Fruit fly (Drosophila melanogaster) whole organism, prepupa: Measurements from ENCODE around the gene Rb97D.

ENCODE experiments used
- Blimp-1 ChIP-seq: fragments of 200-800 bp; sonication (Bioruptor generic); optimal IDR thresholded peaks from 3 replicates; lab custom pipeline; 2017; ENCODE audit warnings: missing biosample characterization, missing genetic modification characterization, mild to moderate bottlenecking, moderate library complexity, missing genetic modification reagents
- CG10631 ChIP-seq: fragments of 200-800 bp; sonication (Bioruptor generic); optimal IDR thresholded peaks from 2 replicates; lab custom pipeline; 2016; ENCODE audit warnings: missing biosample characterization, missing genetic modification characterization
- CG10669 ChIP-seq: fragments of 200-800 bp; sonication (Bioruptor generic); optimal IDR thresholded peaks from 3 replicates; lab custom pipeline; 2018; ENCODE audit warnings: missing biosample characterization, mild to moderate bottlenecking, missing genetic modification characterization, moderate library complexity
- CG11294 ChIP-seq: fragments of 200-800 bp; sonication (Bioruptor generic); IDR thresholded peaks from 2 replicates; pipeline ENCODE4 v1.3.6; 2022; ENCODE audit warnings: missing biosample characterization, missing genetic modification characterization
- CG11762 ChIP-seq: fragments of 200-800 bp; sonication (Bioruptor generic); optimal IDR thresholded peaks from 3 replicates; lab custom pipeline; 2016; ENCODE audit warnings: missing biosample characterization, missing genetic modification characterization; ENCODE audit not compliant: insufficient read depth
- CG15336 ChIP-seq: fragments of 200-800 bp; sonication (Bioruptor generic); IDR thresholded peaks from 2 replicates; pipeline ENCODE4 v1.3.6; 2022; ENCODE audit warnings: missing biosample characterization, missing genetic modification characterization
- CG1621 ChIP-seq: fragments of 200-800 bp; sonication (Bioruptor generic); optimal IDR thresholded peaks from 3 replicates; lab custom pipeline; 2018; ENCODE audit warnings: missing biosample characterization, mild to moderate bottlenecking, missing genetic modification characterization
- CG31627 ChIP-seq: fragments of 200-800 bp; sonication (Bioruptor generic); optimal IDR thresholded peaks from 3 replicates; lab custom pipeline; 2016; ENCODE audit warnings: missing biosample characterization, missing genetic modification characterization
- CG32006 ChIP-seq: fragments of 200-800 bp; sonication (Bioruptor generic); optimal IDR thresholded peaks from 3 replicates; lab custom pipeline; 2017; ENCODE audit warnings: missing biosample characterization, mild to moderate bottlenecking, missing genetic modification characterization
- CG34406 ChIP-seq: fragments of 200-800 bp; sonication (Bioruptor generic); optimal IDR thresholded peaks from 3 replicates; lab custom pipeline; 2016; ENCODE audit warnings: missing biosample characterization, missing genetic modification characterization
- CG3919 ChIP-seq: fragments of 200-800 bp; sonication (Bioruptor generic); optimal IDR thresholded peaks from 3 replicates; lab custom pipeline; 2016; ENCODE audit warnings: missing biosample characterization, missing genetic modification characterization
- CG4318 ChIP-seq: fragments of 200-800 bp; sonication (Bioruptor generic); optimal IDR thresholded peaks from 3 replicates; lab custom pipeline; 2017; ENCODE audit warnings: missing biosample characterization, mild to moderate bottlenecking, missing genetic modification characterization
- CG6163 ChIP-seq: fragments of 200-800 bp; sonication (Bioruptor generic); IDR thresholded peaks from 3 replicates; pipeline ENCODE4 v1.3.6; 2022; ENCODE audit warnings: missing biosample characterization, missing genetic modification characterization
- CG6808 ChIP-seq: fragments of 200-800 bp; sonication (Bioruptor generic); optimal IDR thresholded peaks from 3 replicates; lab custom pipeline; 2017; ENCODE audit warnings: missing biosample characterization, missing genetic modification characterization, mild to moderate bottlenecking, moderate library complexity, missing genetic modification reagents
- CG6854 ChIP-seq: fragments of 200-800 bp; sonication (Bioruptor generic); optimal IDR thresholded peaks from 2 replicates; lab custom pipeline; 2017; ENCODE audit warnings: missing biosample characterization, mild to moderate bottlenecking, missing genetic modification characterization
- CG7368 ChIP-seq: fragments of 200-800 bp; sonication (Bioruptor generic); optimal IDR thresholded peaks from 3 replicates; lab custom pipeline; 2016; ENCODE audit warnings: missing biosample characterization, missing genetic modification characterization
- CG8119 ChIP-seq: fragments of 200-800 bp; sonication (Bioruptor generic); IDR thresholded peaks from 3 replicates; pipeline ENCODE4 v1.3.6; 2022; ENCODE audit warnings: missing biosample characterization, missing genetic modification characterization
- CG8319 ChIP-seq: fragments of 200-800 bp; sonication (Bioruptor generic); optimal IDR thresholded peaks from 3 replicates; lab custom pipeline; 2016; ENCODE audit warnings: missing biosample characterization, missing genetic modification characterization
- CG8632 ChIP-seq: fragments of 200-800 bp; sonication (Bioruptor generic); optimal IDR thresholded peaks from 3 replicates; lab custom pipeline; 2016; ENCODE audit warnings: missing biosample characterization, missing genetic modification characterization
- CG9139 ChIP-seq: fragments of 200-800 bp; sonication (Bioruptor generic); optimal IDR thresholded peaks from 3 replicates; lab custom pipeline; 2017; ENCODE audit warnings: missing biosample characterization, mild to moderate bottlenecking, missing genetic modification characterization
- Eip75B ChIP-seq: fragments of 200-800 bp; sonication (Bioruptor generic); optimal IDR thresholded peaks from 3 replicates; lab custom pipeline; 2016; ENCODE audit warnings: missing biosample characterization, missing genetic modification characterization
- Eip78C ChIP-seq: fragments of 200-800 bp; sonication (Bioruptor generic); peaks from one replicate; lab custom pipeline; 2016; ENCODE audit warnings: missing biosample characterization, missing genetic modification characterization
- Ets96B ChIP-seq: fragments of 200-800 bp; optimal IDR thresholded peaks from 2 replicates; lab custom pipeline; 2019; ENCODE audit warnings: missing biosample characterization, mild to moderate bottlenecking, missing genetic modification characterization, moderate library complexity
- Gug ChIP-seq: fragments of 200-800 bp; sonication (Bioruptor generic); IDR thresholded peaks from 2 replicates; pipeline ENCODE4 v1.3.6; 2022; ENCODE audit warnings: missing biosample characterization, missing genetic modification characterization
- Hr38 ChIP-seq: sonication (Bioruptor generic); optimal IDR thresholded peaks from 2 replicates; lab custom pipeline; 2016; ENCODE audit warnings: missing biosample characterization, missing genetic modification characterization
- Hr4 ChIP-seq: fragments of 200-800 bp; sonication (Bioruptor generic); optimal IDR thresholded peaks from 3 replicates; lab custom pipeline; 2016; ENCODE audit warnings: missing biosample characterization, missing genetic modification characterization
- Lpt ChIP-seq: fragments of 200-800 bp; sonication (Bioruptor generic); optimal IDR thresholded peaks from 3 replicates; lab custom pipeline; 2016; ENCODE audit warnings: missing biosample characterization, missing genetic modification characterization
- Met ChIP-seq: fragments of 200-800 bp; sonication (Bioruptor generic); optimal IDR thresholded peaks from 3 replicates; lab custom pipeline; 2016; ENCODE audit warnings: missing biosample characterization, missing genetic modification characterization
- OdsH ChIP-seq: fragments of 200-800 bp; sonication (Bioruptor generic); optimal IDR thresholded peaks from 3 replicates; lab custom pipeline; 2016; ENCODE audit warnings: missing biosample characterization, missing genetic modification characterization
- Smox ChIP-seq: fragments of 200-800 bp; sonication (Bioruptor generic); optimal IDR thresholded peaks from 3 replicates; lab custom pipeline; 2016; ENCODE audit warnings: missing biosample characterization, missing genetic modification characterization
- Sox15 ChIP-seq: fragments of 200-800 bp; sonication (Bioruptor generic); optimal IDR thresholded peaks from 3 replicates; lab custom pipeline; 2016; ENCODE audit warnings: missing biosample characterization, missing genetic modification characterization
- achi ChIP-seq: fragments of 200-800 bp; sonication (Bioruptor generic); optimal IDR thresholded peaks from 3 replicates; lab custom pipeline; 2016; ENCODE audit warnings: missing biosample characterization, missing genetic modification characterization
- acj6 ChIP-seq: fragments of 200-800 bp; sonication (Bioruptor generic); optimal IDR thresholded peaks from 3 replicates; lab custom pipeline; 2016; ENCODE audit warnings: missing biosample characterization, missing genetic modification characterization
- cyc ChIP-seq: fragments of 200-800 bp; sonication (Bioruptor generic); optimal IDR thresholded peaks from 3 replicates; lab custom pipeline; 2016; ENCODE audit warnings: missing biosample characterization, missing genetic modification characterization
- eg ChIP-seq: fragments of 200-800 bp; sonication (Bioruptor generic); IDR thresholded peaks from 3 replicates; pipeline ENCODE4 v1.3.6; 2022; ENCODE audit warnings: missing biosample characterization, missing genetic modification characterization
- esn ChIP-seq: fragments of 200-800 bp; sonication (Bioruptor generic); optimal IDR thresholded peaks from 2 replicates; lab custom pipeline; 2016; ENCODE audit warnings: missing biosample characterization, mild to moderate bottlenecking, missing genetic modification characterization, moderate library complexity
- fd59A ChIP-seq: fragments of 200-800 bp; sonication (Bioruptor generic); optimal IDR thresholded peaks from 2 replicates; lab custom pipeline; 2017; ENCODE audit warnings: missing biosample characterization, mild to moderate bottlenecking, missing genetic modification characterization, missing genetic modification reagents
- fd85E ChIP-seq: fragments of 200-800 bp; sonication (Bioruptor generic); optimal IDR thresholded peaks from 3 replicates; lab custom pipeline; 2016; ENCODE audit warnings: missing biosample characterization, missing genetic modification characterization
- lz ChIP-seq: fragments of 200-800 bp; sonication (Bioruptor generic); optimal IDR thresholded peaks from 3 replicates; lab custom pipeline; 2016; ENCODE audit warnings: missing biosample characterization, missing genetic modification characterization
- net ChIP-seq: fragments of 200-800 bp; sonication (Bioruptor generic); optimal IDR thresholded peaks from 3 replicates; lab custom pipeline; 2016; ENCODE audit warnings: missing biosample characterization, missing genetic modification characterization
- pdm3 ChIP-seq: fragments of 200-800 bp; sonication (Bioruptor generic); optimal IDR thresholded peaks from 3 replicates; lab custom pipeline; 2016; ENCODE audit warnings: missing biosample characterization, missing genetic modification characterization
- salr ChIP-seq, 2 experiments: fragments of 200-800 bp; sonication (Bioruptor generic); optimal IDR thresholded peaks; 3 replicates each; lab custom pipeline; 2016 to 2018; ENCODE audit warnings: missing biosample characterization in 2 of 2, missing genetic modification characterization in 2 of 2, mild to moderate bottlenecking in 1 of 2
- spab ChIP-seq: fragments of 200-800 bp; sonication (Bioruptor generic); optimal IDR thresholded peaks from 2 replicates; lab custom pipeline; 2017; ENCODE audit warnings: missing biosample characterization, mild to moderate bottlenecking, missing genetic modification characterization, missing genetic modification reagents
- ss ChIP-seq, 2 experiments: fragments of 200-800 bp; sonication (Bioruptor generic); optimal IDR thresholded peaks; 2 replicates in 1 of 2; 3 replicates in 1 of 2; lab custom pipeline; 2017 to 2018; ENCODE audit warnings: mild to moderate bottlenecking in 2 of 2, missing biosample characterization in 2 of 2, missing genetic modification characterization in 2 of 2, moderate library complexity in 1 of 2
- svp ChIP-seq: fragments of 200-800 bp; sonication (Bioruptor generic); peaks from one replicate; lab custom pipeline; 2016; ENCODE audit warnings: missing biosample characterization, missing genetic modification characterization

The Rb97D gene

dm6 chr3R:26853699-26854098, 21.8 kb downstream of the Rb97D start (continued):
- TF ChIP-seq CG15336 (GFP tag; lab: Robert Waterston, UW) (peak; percentile 39; the same call in 1 of the 2 replicates), net (GFP tag; lab: Kevin White, UChicago) (peak; percentile 26), Hr38 (GFP tag; lab: Kevin White, UChicago) (no peak), Ets96B (tag; lab: Kevin White, UChicago) (no peak), CG34406 (no peak), CG10631 (peak; percentile 29), CG31627 (GFP tag; lab: Kevin White, UChicago) (peak; percentile 9), CG11762 (GFP tag; lab: Kevin White, UChicago) (no peak), fd59A (GFP tag; lab: Kevin White, UChicago) (no peak), OdsH (GFP tag; lab: Kevin White, UChicago) (no peak), Blimp-1 (no peak), eg (GFP tag; lab: Robert Waterston, UW) (peak; percentile 44; the same call in 1 of the 3 replicates), CG1621 (tag; lab: Kevin White, UChicago) (no peak), CG8632 (GFP tag; lab: Kevin White, UChicago) (no peak), CG10669 (peak; percentile 12), acj6 (GFP tag; lab: Kevin White, UChicago) (no peak), CG8319 (GFP tag; lab: Kevin White, UChicago) (no peak), achi (GFP tag; lab: Kevin White, UChicago) (peak; percentile 12), CG6854 (no peak), CG11294 (GFP tag; lab: Robert Waterston, UW) (no peak), lz (GFP tag; lab: Kevin White, UChicago) (peak; percentile 28), pdm3 (GFP tag; lab: Kevin White, UChicago) (peak; percentile 36), Met (peak; percentile 22), svp (GFP tag; lab: Kevin White, UChicago) (peak; percentile 43)
- TF ChIP-seq, all 60 proteins: peak for 25

dm6 chr3R:26846446-26846845, 29.1 kb downstream of the Rb97D start:
- peak; percentile 24 for TF ChIP-seq CG10631
- TF ChIP-seq CG10669, result no peak
- no peak for TF ChIP-seq CG8119
- TF ChIP-seq spab (GFP tag; lab: Kevin White, UChicago), result peak; percentile 3
- no peak for TF ChIP-seq CG8632 (GFP tag; lab: Kevin White, UChicago)
- peak; percentile 47 for TF ChIP-seq svp (GFP tag; lab: Kevin White, UChicago)
- TF ChIP-seq CG6163, result no peak
- peak; percentile 5 for TF ChIP-seq lz (GFP tag; lab: Kevin White, UChicago)
- TF ChIP-seq achi (GFP tag; lab: Kevin White, UChicago), result peak; percentile 19
- peak; percentile 13 for TF ChIP-seq Met
- peak; percentile 2 for TF ChIP-seq Smox
- TF ChIP-seq Eip75B (GFP tag; lab: Kevin White, UChicago), result peak; percentile 1
- no peak for TF ChIP-seq CG8319 (GFP tag; lab: Kevin White, UChicago)
- peak; percentile 60 for TF ChIP-seq Eip78C (GFP tag; lab: Kevin White, UChicago)
- peak in 1 of 2 experiments; percentile 4 for TF ChIP-seq ss (GFP tag; optimal IDR thresholded peaks at IDR 0.05; lab: Kevin White, UChicago)
- no peak for TF ChIP-seq CG32006

- TF ChIP-seq CG3919 (GFP tag; lab: Kevin White, UChicago), result peak; percentile 68
- TF ChIP-seq CG32006, result peak; percentile 79
- no peak for TF ChIP-seq Sox15 (GFP tag; lab: Kevin White, UChicago)
- peak; percentile 29 for TF ChIP-seq CG8632 (GFP tag; lab: Kevin White, UChicago)
- TF ChIP-seq Gug (GFP tag; lab: Robert Waterston, UW), result peak; percentile 34; the same call in 1 of the 2 replicates
- TF ChIP-seq pdm3 (GFP tag; lab: Kevin White, UChicago), result peak; percentile 62
- TF ChIP-seq CG6163, result peak; percentile 73; the same call in 2 of the 3 replicates
- no peak for TF ChIP-seq CG11294 (GFP tag; lab: Robert Waterston, UW)
- TF ChIP-seq Smox, result no peak
- TF ChIP-seq CG11762 (GFP tag; lab: Kevin White, UChicago), result peak; percentile 7
- TF ChIP-seq CG7368 (GFP tag; lab: Kevin White, UChicago), result no peak
- TF ChIP-seq Lpt (GFP tag; lab: Kevin White, UChicago), result peak; percentile 37
- TF ChIP-seq salr (GFP tag; optimal IDR thresholded peaks at IDR 0.05; lab: Kevin White, UChicago), result peak in 1 of 2 experiments; percentile 47
- peak; percentile 67 for TF ChIP-seq acj6 (GFP tag; lab: Kevin White, UChicago)
- TF ChIP-seq CG8119, result peak; percentile 68
- peak; percentile 87 for TF ChIP-seq Eip78C (GFP tag; lab: Kevin White, UChicago)
- TF ChIP-seq fd85E (GFP tag; lab: Kevin White, UChicago), result no peak
- TF ChIP-seq cyc (GFP tag; lab: Kevin White, UChicago), result no peak
- TF ChIP-seq esn, result no peak
- TF ChIP-seq CG15336 (GFP tag; lab: Robert Waterston, UW), result peak; percentile 74
- peak; percentile 64 for TF ChIP-seq spab (GFP tag; lab: Kevin White, UChicago)
- peak; percentile 54 for TF ChIP-seq Eip75B (GFP tag; lab: Kevin White, UChicago)
- peak in 1 of 2 experiments; percentile 32 for TF ChIP-seq ss (GFP tag; optimal IDR thresholded peaks at IDR 0.05; lab: Kevin White, UChicago)
- peak; percentile 52 for TF ChIP-seq CG4318
- TF ChIP-seq CG9139 (GFP tag; lab: Kevin White, UChicago), result peak; percentile 18
- TF ChIP-seq CG6808, result peak; percentile 51
- TF ChIP-seq CG8319 (GFP tag; lab: Kevin White, UChicago), result peak; percentile 7
- no peak for TF ChIP-seq Hr4 (GFP tag; lab: Kevin White, UChicago)
- TF ChIP-seq CG1621 (tag; lab: Kevin White, UChicago), result peak; percentile 44
Measured at dm6 chr3R:26831861-26832260, 43.7 kb downstream of the Rb97D start.
